Worm (Caenorhabditis elegans): ENCODE measurements around the gene acp-5.

Gene acp-5

ce11 chrX:5819702-5820470 is 9.3 kb upstream of the acp-5 start:
- TF ChIP-seq set-16 (GFP tag; IDR thresholded peaks at IDR 0.05) (peak; percentile 41; the same call in 1 of the 2 replicates), ceh-44 (GFP tag; IDR thresholded peaks at IDR 0.05) (no peak), daf-16 (GFP tag; optimal IDR thresholded peaks at IDR 0.05) (peak in 1 of 2 experiments; percentile 91), daf-16 (tag; optimal IDR thresholded peaks at IDR 0.05) (no peak), lin-15B (tag; optimal IDR thresholded peaks at IDR 0.05) (no peak), spr-1 (tag; optimal IDR thresholded peaks at IDR 0.05) (no peak), nhr-41 (GFP tag; IDR thresholded peaks at IDR 0.05) (no peak), zip-11 (GFP tag; IDR thresholded peaks at IDR 0.05) (no peak), tag-97 (GFP tag; IDR thresholded peaks at IDR 0.05) (no peak), lim-7 (GFP tag; IDR thresholded peaks at IDR 0.05) (no peak), nhr-237 (tag; optimal IDR thresholded peaks at IDR 0.05) (no peak), ceh-20 (GFP tag; IDR thresholded peaks at IDR 0.05) (no peak), nhr-102 (tag; optimal IDR thresholded peaks at IDR 0.05) (no peak), zip-2 (tag; optimal IDR thresholded peaks at IDR 0.05) (no peak), F37D6.2 (tag; optimal IDR thresholded peaks at IDR 0.05) (peak; percentile 30), zag-1 (tag; optimal IDR thresholded peaks at IDR 0.05) (no peak), nhr-10 (tag; optimal IDR thresholded peaks at IDR 0.05) (no peak), hif-1 (tag; optimal IDR thresholded peaks at IDR 0.05) (peak in 1 of 2 experiments; percentile 33), Y5F2A.4 (GFP tag; optimal IDR thresholded peaks at IDR 0.05) (no peak), lin-1 (GFP tag; IDR thresholded peaks at IDR 0.05) (no peak), unc-62 (GFP tag; optimal IDR thresholded peaks at IDR 0.05 in 1 of 2) (peak in 1 of 2 experiments; percentile 12), unc-62 (tag; optimal IDR thresholded peaks at IDR 0.05) (no peak), nhr-76 (tag; optimal IDR thresholded peaks at IDR 0.05) (no peak), mxl-3 (GFP tag; optimal IDR thresholded peaks at IDR 0.05) (no peak), php-3 (GFP tag; IDR thresholded peaks at IDR 0.05) (no peak), ztf-7 (tag; optimal IDR thresholded peaks at IDR 0.05) (no peak), zfp-2 (tag; optimal IDR thresholded peaks at IDR 0.05) (no peak), lin-29 (GFP tag; IDR thresholded peaks at IDR 0.05) (no peak), sdz-12 (GFP tag; optimal IDR thresholded peaks at IDR 0.05) (no peak), ceh-82 (tag; optimal IDR thresholded peaks at IDR 0.05) (no peak), Y75B8A.6 (GFP tag; IDR thresholded peaks at IDR 0.05) (no peak), madf-5 (GFP tag; IDR thresholded peaks at IDR 0.05) (no peak), ces-1 (GFP tag; optimal IDR thresholded peaks at IDR 0.05) (no peak), duxl-1 (tag; optimal IDR thresholded peaks at IDR 0.05; ENCODE audit: poor library complexity) (no peak), ceh-28 (tag; optimal IDR thresholded peaks at IDR 0.05) (no peak), dpl-1 (GFP tag; optimal IDR thresholded peaks at IDR 0.05) (no peak), snpc-1.2 (GFP tag; IDR thresholded peaks at IDR 0.05) (no peak), nhr-111 (GFP tag; optimal IDR thresholded peaks at IDR 0.05) (no peak), snpc-4 (tag; optimal IDR thresholded peaks at IDR 0.05) (no peak), ceh-62 (tag; optimal IDR thresholded peaks at IDR 0.05) (no peak), nhr-11 (tag; optimal IDR thresholded peaks at IDR 0.05) (peak; percentile 37), mdl-1 (tag; optimal IDR thresholded peaks at IDR 0.05) (peak in 1 of 2 experiments; percentile 8), hmg-1.1 (GFP tag; IDR thresholded peaks at IDR 0.05) (0 out of 2 replicates have a peak, but pooled peaks have one; percentile 46), nhr-25 (tag; optimal IDR thresholded peaks at IDR 0.05; ENCODE audit: borderline replicate concordance, insufficient read depth) (no peak), mes-2 (tag; optimal IDR thresholded peaks at IDR 0.05; ENCODE audit: poor library complexity, severe bottlenecking) (peak; percentile 41), nhr-48 (tag; optimal IDR thresholded peaks at IDR 0.05) (peak; percentile 67), cey-2 (tag; optimal IDR thresholded peaks at IDR 0.05; ENCODE audit: borderline replicate concordance, insufficient read depth) (no peak), mxl-2 (GFP tag; conservative IDR thresholded peaks at IDR 0.05) (no peak), nhr-42 (GFP tag; IDR thresholded peaks at IDR 0.05) (no peak), mep-1 (tag; optimal IDR thresholded peaks at IDR 0.05) (peak; percentile 51)

All from whole organism, L4 larva.